Worm (Caenorhabditis elegans) whole organism, young adult: ENCODE data around the gene arrd-12.

ENCODE experiments used
- Y56A3A.18 ChIP-seq: fragments of 200-800 bp; sonication (Bioruptor generic); IDR thresholded peaks from 2 replicates; pipeline ENCODE4 v1.3.6; 2022; ENCODE audit warnings: missing genetic modification reagents, missing genetic modification characterization, missing compliant biosample characterization
- ama-1 ChIP-seq, 3 experiments: fragments of 150-350 bp in 1 of 3; sonication (generic microtip) in 2 of 3; optimal IDR thresholded peaks; 2 replicates each; lab custom pipeline; 2014 to 2018; ENCODE audit warnings: missing biosample characterization in 2 of 3, missing genetic modification characterization in 2 of 3, missing genetic modification reagents in 2 of 3
- bed-2 ChIP-seq: fragments of 200-800 bp; sonication (Bioruptor generic); IDR thresholded peaks from 2 replicates; pipeline ENCODE4 v1.3.6; 2022; ENCODE audit warnings: missing genetic modification reagents, missing genetic modification characterization, missing compliant biosample characterization
- egl-18 ChIP-seq: fragments of 200-800 bp; sonication (Bioruptor generic); IDR thresholded peaks from 2 replicates; pipeline ENCODE4 v1.3.6; 2022; ENCODE audit warnings: missing genetic modification reagents, missing genetic modification characterization, missing compliant biosample characterization
- mes-4 ChIP-seq: sonication (generic microtip); optimal IDR thresholded peaks from 2 replicates; lab custom pipeline; 2016; ENCODE audit warnings: missing genotype, missing genetic modification characterization, missing compliant biosample characterization
- snpc-4 ChIP-seq, 5 experiments: fragments of 150-350 bp in 1 of 5; sonication (generic microtip) in 4 of 5; optimal IDR thresholded peaks; 2 replicates each; lab custom pipeline; 2014 to 2018; ENCODE audit warnings: missing genetic modification characterization in 5 of 5, missing biosample characterization in 3 of 5, antibody characterized with exemption in 2 of 5, mild to moderate bottlenecking in 2 of 5, missing compliant biosample characterization in 2 of 5, missing genotype in 2 of 5, moderate library complexity in 2 of 5, missing genetic modification reagents in 1 of 5
- unc-130 ChIP-seq: sonication (generic microtip); optimal IDR thresholded peaks from 2 replicates; lab custom pipeline; 2016; ENCODE audit warnings: missing genetic modification reagents, missing genetic modification characterization, missing compliant biosample characterization
- unc-62 ChIP-seq: fragments of 150-350 bp; optimal IDR thresholded peaks from 2 replicates; lab custom pipeline; 2014; ENCODE audit warnings: missing biosample characterization, missing genetic modification reagents, missing genetic modification characterization
- ztf-25 ChIP-seq: fragments of 200-800 bp; sonication (Bioruptor generic); IDR thresholded peaks from 2 replicates; pipeline ENCODE4 v1.3.6; 2022; ENCODE audit warnings: missing genetic modification reagents, missing genetic modification characterization, missing compliant biosample characterization
- ztf-6 ChIP-seq: fragments of 200-800 bp; sonication (Bioruptor generic); IDR thresholded peaks from 2 replicates; pipeline ENCODE4 v1.3.6; 2022; ENCODE audit warnings: missing genetic modification reagents, missing genetic modification characterization, missing compliant biosample characterization

- TF ChIP-seq ztf-6 (GFP tag; lab: Robert Waterston, UW) = no peak
- TF ChIP-seq unc-62 (GFP tag; lab: Kevin White, UChicago) = no peak
- TF ChIP-seq unc-130 = no peak
- no peak for TF ChIP-seq bed-2 (GFP tag; lab: Robert Waterston, UW)
- TF ChIP-seq Y56A3A.18 (GFP tag; lab: Robert Waterston, UW) = no peak
- no peak for TF ChIP-seq ama-1 (optimal IDR thresholded peaks at IDR 0.05; lab: Kevin White, UChicago)
- TF ChIP-seq ama-1 (GFP tag; optimal IDR thresholded peaks at IDR 0.05; lab: Kevin White, UChicago) = no peak
- TF ChIP-seq ztf-25 (GFP tag; lab: Robert Waterston, UW) = no peak
- TF ChIP-seq mes-4 = no peak
- no peak for TF ChIP-seq egl-18 (GFP tag; lab: Robert Waterston, UW)
- no peak for TF ChIP-seq snpc-4 (GFP tag; optimal IDR thresholded peaks at IDR 0.05; lab: Kevin White, UChicago)
- TF ChIP-seq snpc-4 (tag; optimal IDR thresholded peaks at IDR 0.05; lab: Kevin White, UChicago) = no peak
These were observed 15.0 kb upstream of the arrd-12 start for ce11 chrII:13751030-13751429.
